Worm (Caenorhabditis elegans): Measurements from ENCODE around the gene F01G4.4.

Gene F01G4.4

DNA sequence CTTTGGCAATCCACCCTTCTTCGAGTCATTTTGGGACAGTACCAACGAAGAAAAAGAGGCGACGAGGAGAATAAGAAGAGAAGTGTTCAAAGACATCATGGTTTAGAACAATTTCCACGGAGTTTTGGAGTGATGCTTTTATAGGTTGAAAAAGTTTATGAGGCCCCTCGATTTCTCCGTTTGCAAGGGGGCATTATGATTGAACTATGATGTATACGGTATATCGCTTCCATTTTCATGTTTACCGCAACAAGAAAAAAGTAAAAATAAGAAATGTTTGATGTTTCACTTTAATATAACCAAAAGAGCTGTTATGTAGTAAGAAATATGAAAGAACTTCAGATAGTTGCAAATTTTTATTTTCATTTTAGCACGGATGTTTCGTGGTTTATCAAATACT is 41.8 kb upstream of the F01G4.4 start, which contains the start of gene srlf-18:
Gene srlf-18 (minus strand): TSS at position 101 of the 400 bp plus-strand sequence.
- no peak for TF ChIP-seq zip-11 (GFP tag; IDR thresholded peaks at IDR 0.05)

DNA sequence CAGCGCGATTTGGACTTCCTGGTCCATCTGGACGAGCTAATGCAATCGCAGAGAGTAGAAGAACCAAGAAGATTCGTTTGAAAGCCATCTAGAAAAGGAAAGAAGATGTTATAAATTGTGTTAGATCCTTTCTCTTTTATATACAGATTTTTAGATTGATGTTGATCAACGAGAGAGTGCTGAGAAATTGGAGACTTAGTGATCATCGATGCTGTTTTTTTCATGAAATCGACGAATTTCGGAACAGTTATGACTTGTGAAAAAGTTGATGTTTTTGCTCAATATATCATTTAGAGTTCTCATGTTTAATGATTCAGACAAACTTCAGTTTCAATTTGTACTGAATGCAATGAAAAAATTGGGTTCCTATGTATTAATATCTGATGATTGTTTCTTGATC is 40.5 kb upstream of the F01G4.4 start, which contains the start of gene srlf-17:
Gene srlf-17 (minus strand): TSS at position 101 of the 400 bp plus-strand sequence.
- TF ChIP-seq nhr-10 (tag; optimal IDR thresholded peaks at IDR 0.05): no peak
- no peak for TF ChIP-seq ama-1 (optimal IDR thresholded peaks at IDR 0.05)
- TF ChIP-seq ztf-7 (tag; optimal IDR thresholded peaks at IDR 0.05): no peak
- no peak for TF ChIP-seq sdz-12 (GFP tag; optimal IDR thresholded peaks at IDR 0.05)
- TF ChIP-seq hif-1 (tag; optimal IDR thresholded peaks at IDR 0.05): no peak
- no peak for TF ChIP-seq spr-3 (GFP tag; optimal IDR thresholded peaks at IDR 0.05)

DNA sequence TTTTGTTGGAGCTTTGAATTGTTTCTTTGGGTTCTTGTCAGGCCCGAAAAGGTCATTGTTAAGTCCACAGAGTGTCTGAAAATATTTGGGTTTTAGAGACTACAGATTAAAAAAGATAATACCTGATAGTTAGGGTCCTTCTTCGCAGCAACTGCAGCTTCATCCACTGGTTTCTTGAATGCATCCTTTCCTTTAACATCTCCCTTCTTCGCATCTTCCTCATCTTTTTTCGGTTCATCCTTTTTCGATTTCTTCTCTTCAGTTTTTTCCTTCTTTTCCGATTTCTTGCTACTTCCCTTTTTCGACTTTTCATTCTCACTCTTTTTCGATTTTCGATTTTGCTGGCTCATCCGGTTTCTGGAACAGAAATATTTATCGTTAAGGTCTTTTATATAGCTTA is 39.6 kb upstream of the F01G4.4 start:
- no peak for TF ChIP-seq unc-130 (GFP tag; optimal IDR thresholded peaks at IDR 0.05)
- TF ChIP-seq unc-62 (GFP tag; optimal IDR thresholded peaks at IDR 0.05 in 1 of 2): peak in 1 of 2 experiments; percentile 85
- no peak for TF ChIP-seq unc-62 (tag; optimal IDR thresholded peaks at IDR 0.05)
- no peak for TF ChIP-seq daf-16 (GFP tag; optimal IDR thresholded peaks at IDR 0.05)
- no peak for TF ChIP-seq daf-16 (tag; optimal IDR thresholded peaks at IDR 0.05)

DNA sequence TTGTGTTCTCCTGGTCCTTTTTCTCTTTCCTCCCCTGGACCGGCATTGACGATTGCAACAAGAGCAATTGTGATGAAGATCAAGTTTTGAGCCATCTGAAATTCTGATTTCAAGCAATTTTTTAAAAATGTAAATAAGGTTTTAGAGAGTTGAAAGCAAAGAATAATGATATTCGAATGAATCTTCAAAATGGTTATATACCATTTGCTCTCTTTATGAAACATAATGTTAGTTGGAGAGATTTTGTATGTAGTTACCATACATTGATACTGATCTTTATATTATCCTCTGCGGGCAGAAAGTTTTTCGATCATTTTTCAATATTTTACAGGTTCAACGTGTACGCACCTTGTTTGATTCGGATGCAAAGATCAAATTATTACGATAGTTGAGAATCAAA is 37.4 kb upstream of the F01G4.4 start, which contains the start of gene srlf-24:
Gene srlf-24 (minus strand): TSS at position 101 of the 400 bp plus-strand sequence.
- no peak for TF ChIP-seq F44E2.7 (GFP tag; IDR thresholded peaks at IDR 0.05)
- no peak for TF ChIP-seq nhr-111 (GFP tag; optimal IDR thresholded peaks at IDR 0.05)
- TF ChIP-seq nhr-76 (tag; optimal IDR thresholded peaks at IDR 0.05): no peak
- no peak for TF ChIP-seq set-16 (GFP tag; IDR thresholded peaks at IDR 0.05)
- TF ChIP-seq daf-8 (GFP tag; IDR thresholded peaks at IDR 0.05): no peak
- TF ChIP-seq nhr-28 (tag; optimal IDR thresholded peaks at IDR 0.05): no peak
- TF ChIP-seq mdl-1 (tag; optimal IDR thresholded peaks at IDR 0.05): no peak
- no peak for TF ChIP-seq lin-1 (GFP tag; IDR thresholded peaks at IDR 0.05)
- no peak for TF ChIP-seq zag-1 (tag; optimal IDR thresholded peaks at IDR 0.05)
- TF ChIP-seq snpc-1.2 (GFP tag; IDR thresholded peaks at IDR 0.05): no peak
- no peak for TF ChIP-seq unc-62 (GFP tag; optimal IDR thresholded peaks at IDR 0.05 in 1 of 2)
- TF ChIP-seq unc-62 (tag; optimal IDR thresholded peaks at IDR 0.05): no peak

DNA sequence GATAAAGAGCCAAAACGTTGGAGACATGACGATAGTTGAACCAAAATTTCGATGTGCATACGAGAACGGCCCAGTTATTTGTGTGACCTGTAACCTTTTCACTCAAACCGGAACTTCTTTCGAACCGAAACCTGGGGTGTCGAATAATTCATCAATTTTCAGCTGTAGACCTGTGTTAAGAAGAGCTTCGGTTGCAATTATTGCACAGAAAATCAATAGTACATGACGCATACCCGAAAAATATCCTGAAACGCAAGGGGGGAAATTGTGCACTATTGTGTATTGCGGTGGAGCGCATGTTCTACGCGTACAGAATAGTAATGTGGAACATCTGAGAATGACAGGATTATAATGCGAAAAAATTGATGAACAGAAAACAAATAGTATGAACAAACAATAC is 33.4 kb upstream of the F01G4.4 start, which contains the start of gene pigk-1:
Gene pigk-1 (minus strand): TSS at position 248 of the 400 bp plus-strand sequence.
- TF ChIP-seq egl-27 (tag; optimal IDR thresholded peaks at IDR 0.05) (no peak), unc-130 (GFP tag; optimal IDR thresholded peaks at IDR 0.05) (no peak), nhr-77 (tag; optimal IDR thresholded peaks at IDR 0.05) (no peak), nhr-25 (tag; optimal IDR thresholded peaks at IDR 0.05; ENCODE audit: borderline replicate concordance, insufficient read depth) (no peak), hlh-30 (tag; optimal IDR thresholded peaks at IDR 0.05; ENCODE audit: insufficient read depth) (no peak), snpc-1.2 (GFP tag; IDR thresholded peaks at IDR 0.05) (peak; percentile 62; the same call in 1 of the 2 replicates), egl-43 (GFP tag; IDR thresholded peaks at IDR 0.05) (0 out of 2 replicates have a peak, but pooled peaks have one; percentile 18), mxl-3 (GFP tag; optimal IDR thresholded peaks at IDR 0.05) (no peak), lin-38 (GFP tag; IDR thresholded peaks at IDR 0.05) (peak; percentile 52), lin-39 (tag; optimal IDR thresholded peaks at IDR 0.05) (no peak), F49E8.2 (tag; optimal IDR thresholded peaks at IDR 0.05; ENCODE audit: borderline replicate concordance) (peak; percentile 58), R02D3.7 (tag; optimal IDR thresholded peaks at IDR 0.05) (no peak), hif-1 (tag; optimal IDR thresholded peaks at IDR 0.05) (no peak), dmd-6 (GFP tag; IDR thresholded peaks at IDR 0.05) (no peak), pha-4 (GFP tag; IDR thresholded peaks at IDR 0.05) (peak; percentile 54; the same call in 1 of the 2 replicates), pha-4 (tag; optimal IDR thresholded peaks at IDR 0.05) (no peak), skn-1 (tag; optimal IDR thresholded peaks at IDR 0.05) (no peak), zfp-3 (GFP tag; conservative IDR thresholded peaks at IDR 0.05) (no peak), attf-4 (tag; optimal IDR thresholded peaks at IDR 0.05) (no peak), arid-1 (GFP tag; conservative IDR thresholded peaks at IDR 0.05) (no peak), daf-16 (GFP tag; optimal IDR thresholded peaks at IDR 0.05) (no peak), daf-16 (tag; optimal IDR thresholded peaks at IDR 0.05) (no peak), mdl-1 (tag; optimal IDR thresholded peaks at IDR 0.05) (no peak), set-16 (GFP tag; IDR thresholded peaks at IDR 0.05) (no peak), dpl-1 (GFP tag; optimal IDR thresholded peaks at IDR 0.05) (no peak), lin-1 (GFP tag; IDR thresholded peaks at IDR 0.05) (no peak), nhr-237 (tag; optimal IDR thresholded peaks at IDR 0.05) (no peak), aly-2 (tag; optimal IDR thresholded peaks at IDR 0.05) (no peak), fos-1 (tag; optimal IDR thresholded peaks at IDR 0.05) (no peak), mep-1 (tag; optimal IDR thresholded peaks at IDR 0.05) (no peak)
